Worm (Caenorhabditis elegans) whole organism, L2 larva: ENCODE measurements around the gene F16B3.3.

Experiments used
- C34F6.9 ChIP-seq: fragments of 150-350 bp; optimal IDR thresholded peaks from 2 replicates; lab custom pipeline; 2014; ENCODE audit warnings: missing biosample characterization, missing genetic modification characterization
- F13H6.1 ChIP-seq: sonication (generic microtip); optimal IDR thresholded peaks from 2 replicates; lab custom pipeline; 2016; ENCODE audit warnings: missing genetic modification characterization, missing compliant biosample characterization
- Y55F3AM.14 ChIP-seq: fragments of 200-800 bp; sonication (Bioruptor generic); optimal IDR thresholded peaks from 2 replicates; lab custom pipeline; 2018; ENCODE audit warnings: mild to moderate bottlenecking, missing genetic modification characterization, missing compliant biosample characterization
- ZK546.5 ChIP-seq: sonication (generic microtip); optimal IDR thresholded peaks from 2 replicates; lab custom pipeline; 2017; ENCODE audit warnings: missing biosample characterization, missing genetic modification characterization
- aly-2 ChIP-seq: fragments of 150-350 bp; optimal IDR thresholded peaks from 2 replicates; lab custom pipeline; 2014; ENCODE audit warnings: missing biosample characterization, missing genetic modification characterization
- ama-1 ChIP-seq: fragments of 150-350 bp; optimal IDR thresholded peaks from 2 replicates; lab custom pipeline; 2018; ENCODE audit warnings: inconsistent platforms
- crh-2 ChIP-seq: sonication (generic microtip); optimal IDR thresholded peaks from 2 replicates; lab custom pipeline; 2017; ENCODE audit warnings: missing biosample characterization, missing genetic modification characterization
- dmd-4 ChIP-seq: sonication (generic microtip); optimal IDR thresholded peaks from 2 replicates; lab custom pipeline; 2017; ENCODE audit warnings: missing biosample characterization, missing genetic modification characterization
- egl-27 ChIP-seq: sonication (generic microtip); optimal IDR thresholded peaks from 3 replicates; lab custom pipeline; 2017; ENCODE audit warnings: missing biosample characterization, missing genetic modification reagents, missing genetic modification characterization
- elt-1 ChIP-seq: fragments of 150-350 bp; optimal IDR thresholded peaks from 2 replicates; lab custom pipeline; 2014; ENCODE audit warnings: missing biosample characterization, missing genetic modification characterization
- elt-3 ChIP-seq: sonication (generic microtip); optimal IDR thresholded peaks from 2 replicates; lab custom pipeline; 2017; ENCODE audit warnings: missing biosample characterization, missing genetic modification characterization
- fos-1 ChIP-seq: fragments of 150-350 bp; optimal IDR thresholded peaks from 2 replicates; lab custom pipeline; 2014; ENCODE audit warnings: missing biosample characterization, missing genetic modification characterization
- lin-11 ChIP-seq: fragments of 150-350 bp; sonication (generic microtip); optimal IDR thresholded peaks from 2 replicates; lab custom pipeline; 2014; ENCODE audit warnings: missing biosample characterization, missing genetic modification characterization, inconsistent platforms, mixed read lengths
- lin-13 ChIP-seq: fragments of 150-350 bp; optimal IDR thresholded peaks from 2 replicates; lab custom pipeline; 2014; ENCODE audit warnings: missing biosample characterization, missing genetic modification reagents, missing genetic modification characterization
- lin-39 ChIP-seq: fragments of 150-350 bp; optimal IDR thresholded peaks from 2 replicates; lab custom pipeline; 2014; ENCODE audit warnings: missing biosample characterization, missing genetic modification reagents, missing genetic modification characterization
- lsy-2 ChIP-seq, 2 experiments: fragments of 150-350 bp in 1 of 2; sonication (generic microtip) in 1 of 2; optimal IDR thresholded peaks; 2 replicates each; lab custom pipeline; 2014 to 2017; ENCODE audit warnings: missing biosample characterization in 2 of 2, missing genetic modification characterization in 2 of 2
- mab-5 ChIP-seq: fragments of 150-350 bp; optimal IDR thresholded peaks from 2 replicates; lab custom pipeline; 2014; ENCODE audit warnings: missing biosample characterization, missing genetic modification characterization
- mbf-1 ChIP-seq: sonication (generic microtip); optimal IDR thresholded peaks from 2 replicates; lab custom pipeline; 2017; ENCODE audit warnings: missing biosample characterization, missing genetic modification characterization
- mdl-1 ChIP-seq, 2 experiments: fragments of 150-350 bp in 1 of 2; sonication (generic microtip) in 1 of 2; optimal IDR thresholded peaks; 2 replicates each; lab custom pipeline; 2017; ENCODE audit warnings: missing biosample characterization in 2 of 2, missing genetic modification characterization in 2 of 2
- nhr-10 ChIP-seq: sonication (generic microtip); optimal IDR thresholded peaks from 2 replicates; lab custom pipeline; 2017; ENCODE audit warnings: missing biosample characterization, missing genetic modification characterization
- nhr-11 ChIP-seq: fragments of 150-350 bp; optimal IDR thresholded peaks from 2 replicates; lab custom pipeline; 2014; ENCODE audit warnings: missing biosample characterization, missing genetic modification characterization
- nhr-12 ChIP-seq: fragments of 150-350 bp; optimal IDR thresholded peaks from 2 replicates; lab custom pipeline; 2014; ENCODE audit warnings: missing biosample characterization, missing genetic modification characterization
- nhr-129 ChIP-seq: fragments of 150-350 bp; optimal IDR thresholded peaks from 2 replicates; lab custom pipeline; 2014; ENCODE audit warnings: missing biosample characterization, missing genetic modification characterization
- nhr-23 ChIP-seq: fragments of 150-350 bp; optimal IDR thresholded peaks from 2 replicates; lab custom pipeline; 2014; ENCODE audit warnings: missing biosample characterization, missing genetic modification reagents, missing genetic modification characterization
- nhr-25 ChIP-seq: fragments of 150-350 bp; sonication (generic microtip); optimal IDR thresholded peaks from 3 replicates; lab custom pipeline; 2014; ENCODE audit warnings: missing biosample characterization, missing genetic modification characterization
- nhr-6 ChIP-seq: fragments of 150-350 bp; optimal IDR thresholded peaks from 2 replicates; lab custom pipeline; 2014; ENCODE audit warnings: missing biosample characterization, missing genetic modification characterization
- nhr-77 ChIP-seq: fragments of 150-350 bp; optimal IDR thresholded peaks from 2 replicates; lab custom pipeline; 2014; ENCODE audit warnings: missing biosample characterization, missing genetic modification characterization
- sem-4 ChIP-seq: fragments of 150-350 bp; optimal IDR thresholded peaks from 2 replicates; lab custom pipeline; 2014; ENCODE audit warnings: missing biosample characterization, missing genetic modification reagents, missing genetic modification characterization
- skn-1 ChIP-seq: sonication (generic microtip); optimal IDR thresholded peaks from 2 replicates; lab custom pipeline; 2017; ENCODE audit warnings: missing biosample characterization, missing genetic modification characterization
- sma-3 ChIP-seq: sonication (generic microtip); optimal IDR thresholded peaks from 2 replicates; lab custom pipeline; 2016; ENCODE audit warnings: missing genetic modification reagents, missing genetic modification characterization, missing compliant biosample characterization
- sma-9 ChIP-seq, 2 experiments: fragments of 150-350 bp in 1 of 2; sonication (generic microtip) in 1 of 2; optimal IDR thresholded peaks; 2 replicates each; lab custom pipeline; 2014 to 2016; ENCODE audit warnings: missing genetic modification characterization in 2 of 2, mild to moderate bottlenecking in 1 of 2, missing biosample characterization in 1 of 2, missing compliant biosample characterization in 1 of 2, missing genetic modification reagents in 1 of 2, moderate library complexity in 1 of 2
- snpc-4 ChIP-seq: fragments of 150-350 bp; optimal IDR thresholded peaks from 2 replicates; lab custom pipeline; 2014; ENCODE audit warnings: missing biosample characterization, missing genetic modification characterization
- unc-55 ChIP-seq: fragments of 150-350 bp; sonication (generic microtip); optimal IDR thresholded peaks from 3 replicates; lab custom pipeline; 2014; ENCODE audit warnings: missing biosample characterization, missing genetic modification reagents, missing genetic modification characterization
- unc-62 ChIP-seq: fragments of 150-350 bp; optimal IDR thresholded peaks from 2 replicates; lab custom pipeline; 2014; ENCODE audit warnings: missing biosample characterization, missing genetic modification reagents, missing genetic modification characterization
- zag-1 ChIP-seq: fragments of 150-350 bp; optimal IDR thresholded peaks from 2 replicates; lab custom pipeline; 2014; ENCODE audit warnings: missing biosample characterization, missing genetic modification characterization
- ztf-1 ChIP-seq: fragments of 200-800 bp; sonication (Bioruptor generic); conservative IDR thresholded peaks from 2 replicates; pipeline ENCODE4 v1.3.6; 2022; ENCODE audit warnings: missing genetic modification characterization, missing compliant biosample characterization
- ztf-11 ChIP-seq: sonication (generic microtip); optimal IDR thresholded peaks from 2 replicates; lab custom pipeline; 2017; ENCODE audit warnings: missing biosample characterization, missing genetic modification characterization
- ztf-4 ChIP-seq: fragments of 150-350 bp; optimal IDR thresholded peaks from 2 replicates; lab custom pipeline; 2014; ENCODE audit warnings: missing biosample characterization, missing genetic modification characterization

The F16B3.3 gene

DNA sequence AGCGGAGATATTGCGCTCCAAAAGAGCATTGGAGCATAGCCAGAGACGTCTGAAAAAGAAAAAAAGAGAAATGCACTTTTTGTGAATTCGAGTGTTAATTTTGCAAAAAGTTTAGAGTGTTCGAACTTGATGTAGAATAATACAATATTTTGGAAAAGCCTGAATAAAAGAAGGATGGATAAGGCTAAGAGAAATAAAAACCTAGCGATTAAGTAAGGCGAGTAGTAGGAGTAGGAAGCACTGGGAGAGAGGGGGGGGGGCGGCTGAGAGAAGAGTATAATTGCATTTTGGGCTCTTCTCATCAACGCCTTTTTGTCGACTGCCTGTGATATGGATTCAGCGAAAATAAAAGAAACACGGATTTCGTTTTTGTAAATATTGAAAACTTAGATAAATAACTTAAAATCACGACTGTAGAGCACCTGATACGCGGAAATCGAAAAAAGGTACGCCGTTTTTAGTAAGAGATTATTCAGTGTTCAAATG is at the start of gene F16B3.3:
F16B3.3 (minus strand) TSS at position 51 of the 486 bp plus-strand sequence.
- TF ChIP-seq lsy-2 (tag; optimal IDR thresholded peaks at IDR 0.05; lab: Kevin White, UChicago) (no peak), ztf-1 (GFP tag; lab: Robert Waterston, UW) (no peak), unc-55 (no peak), ztf-11 (tag; lab: Kevin White, UChicago) (no peak), zag-1 (no peak), mab-5 (tag; lab: Kevin White, UChicago) (no peak), sma-9 (GFP tag; optimal IDR thresholded peaks at IDR 0.05; lab: Kevin White, UChicago) (no peak), sma-9 (tag; optimal IDR thresholded peaks at IDR 0.05; lab: Kevin White, UChicago) (no peak), C34F6.9 (tag; lab: Kevin White, UChicago) (no peak), nhr-6 (tag; lab: Kevin White, UChicago) (no peak), nhr-25 (tag; lab: Kevin White, UChicago) (no peak), unc-62 (no peak), snpc-4 (tag; lab: Kevin White, UChicago) (no peak), lin-13 (GFP tag; lab: Kevin White, UChicago) (no peak), nhr-11 (tag; lab: Kevin White, UChicago) (no peak)

DNA sequence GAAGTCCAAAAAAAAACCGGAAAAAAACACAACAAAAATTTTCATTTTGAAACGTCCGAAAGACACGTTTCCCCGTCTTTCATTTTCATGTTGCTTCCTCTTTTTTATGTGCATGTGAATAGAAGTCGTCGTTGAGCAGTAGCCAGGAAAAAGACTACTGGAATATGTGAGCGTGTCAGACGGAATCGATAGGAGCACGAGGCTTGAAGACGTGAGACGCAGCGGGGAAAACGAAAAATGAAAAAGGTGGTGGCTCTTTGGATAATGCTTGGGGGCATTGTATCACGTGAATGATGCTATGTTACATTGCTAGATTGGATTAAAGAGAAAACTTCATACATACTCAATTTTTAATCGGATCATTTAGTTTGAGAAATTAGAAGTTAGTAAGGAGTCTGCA is 48.4 kb upstream of the F16B3.3 start:
- TF ChIP-seq nhr-25 (tag; lab: Kevin White, UChicago) (no peak), egl-27 (no peak), mab-5 (tag; lab: Kevin White, UChicago) (no peak), mdl-1 (tag; optimal IDR thresholded peaks at IDR 0.05; lab: Kevin White, UChicago) (peak; percentile 23 to 76), fos-1 (peak; percentile 0), ztf-1 (GFP tag; lab: Robert Waterston, UW) (no peak), unc-55 (peak; percentile 60), sem-4 (tag; lab: Kevin White, UChicago) (peak; percentile 15), C34F6.9 (tag; lab: Kevin White, UChicago) (peak; percentile 82), sma-3 (no peak), lin-11 (tag; lab: Kevin White, UChicago) (peak; percentile 2), zag-1 (peak; percentile 21), lsy-2 (tag; optimal IDR thresholded peaks at IDR 0.05; lab: Kevin White, UChicago) (peak in 1 of 2 experiments; percentile 66), ZK546.5 (no peak), lin-39 (tag; lab: Kevin White, UChicago) (no peak), crh-2 (tag; lab: Kevin White, UChicago) (peak; percentile 73), aly-2 (tag; lab: Kevin White, UChicago) (no peak), unc-62 (no peak), nhr-129 (tag; lab: Kevin White, UChicago) (peak; percentile 72), lin-13 (GFP tag; lab: Kevin White, UChicago) (no peak), nhr-23 (tag; lab: Kevin White, UChicago) (no peak), nhr-77 (tag; lab: Kevin White, UChicago) (no peak), sma-9 (GFP tag; optimal IDR thresholded peaks at IDR 0.05; lab: Kevin White, UChicago) (peak; percentile 42), sma-9 (tag; optimal IDR thresholded peaks at IDR 0.05; lab: Kevin White, UChicago) (no peak), mbf-1 (tag; lab: Kevin White, UChicago) (no peak), elt-1 (tag; lab: Kevin White, UChicago) (no peak)

DNA sequence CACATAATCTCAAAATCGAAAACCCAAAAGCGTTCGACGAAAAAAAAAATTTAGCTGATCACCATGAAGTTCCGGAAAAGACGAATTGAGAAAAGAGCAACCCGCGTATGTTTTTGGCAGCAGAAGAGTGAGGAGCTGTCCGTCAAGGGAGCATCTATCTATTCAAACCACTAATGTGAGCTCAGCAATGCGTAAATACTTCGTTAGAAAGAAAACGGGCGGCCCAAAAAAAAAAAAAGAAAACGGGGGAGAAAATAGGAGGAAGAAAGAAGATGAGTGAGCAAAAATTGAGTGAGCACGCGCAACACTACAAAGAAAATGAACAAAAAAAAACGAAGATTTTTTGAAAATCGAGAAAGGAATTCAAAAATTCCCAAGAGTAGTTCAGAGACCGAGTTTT is 46.6 kb upstream of the F16B3.3 start:
- TF ChIP-seq unc-55 (peak; percentile 18), elt-1 (tag; lab: Kevin White, UChicago) (no peak), mab-5 (tag; lab: Kevin White, UChicago) (peak; percentile 10), lin-13 (GFP tag; lab: Kevin White, UChicago) (no peak), lsy-2 (tag; optimal IDR thresholded peaks at IDR 0.05; lab: Kevin White, UChicago) (peak in 1 of 2 experiments; percentile 13), zag-1 (peak; percentile 63), skn-1 (tag; lab: Kevin White, UChicago) (no peak), ZK546.5 (no peak), Y55F3AM.14 (GFP tag; lab: Kevin White, UChicago) (peak; percentile 40), ztf-11 (tag; lab: Kevin White, UChicago) (no peak)

DNA sequence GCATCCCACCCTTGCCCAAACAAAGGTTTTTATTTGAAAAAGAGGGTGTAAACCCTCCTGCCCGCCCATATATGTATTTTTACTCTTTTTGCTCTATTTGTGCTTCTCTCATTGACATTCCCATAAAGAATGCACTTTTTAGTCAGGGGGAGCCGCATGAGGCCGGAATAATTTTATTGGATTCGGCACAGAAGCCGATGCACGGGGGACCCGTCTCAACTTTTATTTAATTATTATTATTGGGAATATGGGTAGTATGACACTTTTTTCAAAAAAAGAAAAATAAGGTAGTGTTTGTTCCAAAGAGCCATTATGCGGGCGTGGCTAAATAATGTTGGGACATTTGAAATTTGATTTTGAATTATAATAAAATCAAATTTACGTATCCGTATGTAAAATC is 44.3 kb upstream of the F16B3.3 start:
- no peak for TF ChIP-seq mab-5 (tag; lab: Kevin White, UChicago)
- no peak for TF ChIP-seq skn-1 (tag; lab: Kevin White, UChicago)
- TF ChIP-seq ama-1: no peak
- TF ChIP-seq ztf-4: no peak
- TF ChIP-seq aly-2 (tag; lab: Kevin White, UChicago): no peak
- no peak for TF ChIP-seq nhr-129 (tag; lab: Kevin White, UChicago)
- TF ChIP-seq dmd-4 (tag; lab: Kevin White, UChicago): no peak
- TF ChIP-seq nhr-12 (tag; lab: Kevin White, UChicago): no peak
- no peak for TF ChIP-seq mbf-1 (tag; lab: Kevin White, UChicago)
- no peak for TF ChIP-seq sma-3
- no peak for TF ChIP-seq ZK546.5
- no peak for TF ChIP-seq lin-39 (tag; lab: Kevin White, UChicago)
- no peak for TF ChIP-seq F13H6.1
- no peak for TF ChIP-seq crh-2 (tag; lab: Kevin White, UChicago)
- TF ChIP-seq elt-3 (tag; lab: Kevin White, UChicago): no peak
- TF ChIP-seq nhr-10 (tag; lab: Kevin White, UChicago): no peak
- TF ChIP-seq nhr-11 (tag; lab: Kevin White, UChicago): no peak
- TF ChIP-seq, all 48 proteins: peak for 0
